Worm (Caenorhabditis elegans): Measurements from ENCODE around the gene unc-49.

The unc-49 gene

DNA sequence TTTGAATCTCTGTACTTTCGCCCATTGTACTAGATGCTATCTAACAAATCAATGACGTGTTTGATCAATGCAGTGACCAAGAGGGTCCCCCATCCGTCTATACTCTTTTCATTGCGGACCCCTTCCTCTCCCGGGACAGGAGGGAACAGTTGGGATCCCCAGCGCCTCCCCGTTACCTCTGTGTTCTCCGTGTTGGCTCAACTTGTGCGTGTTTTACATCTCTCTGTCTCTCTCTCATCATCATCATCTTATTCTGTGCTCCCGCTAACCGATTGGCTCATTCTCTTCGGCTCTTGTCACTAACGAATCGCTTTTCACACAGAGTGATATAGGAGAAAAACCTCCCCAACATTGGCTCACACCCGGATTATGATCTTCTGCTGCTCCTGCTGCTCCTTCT is at the start of gene unc-49:
TSS of gene unc-49 (plus strand) at position 240 of the 400 bp plus-strand sequence.
- TF ChIP-seq lsy-2 (tag; optimal IDR thresholded peaks at IDR 0.05): peak in 1 of 2 experiments; percentile 7
- TF ChIP-seq nhr-129 (tag; optimal IDR thresholded peaks at IDR 0.05): peak; percentile 14
- TF ChIP-seq egl-27 (tag; optimal IDR thresholded peaks at IDR 0.05): no peak
- peak; percentile 6 for TF ChIP-seq C34F6.9 (tag; optimal IDR thresholded peaks at IDR 0.05)
- TF ChIP-seq F13H6.1 (tag; optimal IDR thresholded peaks at IDR 0.05): peak; percentile 61

DNA sequence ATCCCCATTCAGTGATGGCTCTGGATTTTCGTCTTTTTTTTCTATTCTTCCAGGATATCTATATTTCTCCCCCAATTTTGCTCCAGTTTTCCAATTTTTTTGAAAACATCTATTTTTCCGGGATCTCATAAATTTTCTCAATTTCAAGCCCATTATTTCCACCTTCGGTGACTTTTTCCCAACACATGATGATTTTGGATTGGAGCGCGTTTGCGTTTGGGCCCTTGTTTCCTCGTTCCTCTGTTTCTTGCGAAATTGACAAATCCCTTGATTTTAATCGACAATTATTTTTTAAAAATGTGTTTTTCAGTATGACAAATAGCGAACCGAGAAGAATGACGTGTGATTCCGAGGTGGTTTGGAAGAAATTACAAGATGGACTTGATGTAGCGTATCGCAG is 49.6 kb upstream of the unc-49 start, which contains the start of gene cul-1:
TSS of gene cul-1 (plus strand) at position 311 of the 400 bp plus-strand sequence.
- no peak for TF ChIP-seq nhr-21 (tag; optimal IDR thresholded peaks at IDR 0.05)
- no peak for TF ChIP-seq zag-1 (tag; optimal IDR thresholded peaks at IDR 0.05)
- TF ChIP-seq C34F6.9 (tag; optimal IDR thresholded peaks at IDR 0.05): peak; percentile 53
- TF ChIP-seq nhr-23 (tag; optimal IDR thresholded peaks at IDR 0.05): no peak
- no peak for TF ChIP-seq ama-1 (optimal IDR thresholded peaks at IDR 0.05)
- TF ChIP-seq blmp-1 (tag; optimal IDR thresholded peaks at IDR 0.05; ENCODE audit: insufficient read depth): no peak
- TF ChIP-seq ztf-1 (GFP tag; conservative IDR thresholded peaks at IDR 0.05): no peak
- TF ChIP-seq lsy-2 (tag; optimal IDR thresholded peaks at IDR 0.05): no peak
- no peak for TF ChIP-seq mbf-1 (tag; optimal IDR thresholded peaks at IDR 0.05)
- TF ChIP-seq fos-1 (tag; optimal IDR thresholded peaks at IDR 0.05): no peak
- no peak for TF ChIP-seq ztf-4 (tag; optimal IDR thresholded peaks at IDR 0.05)
- TF ChIP-seq sem-4 (tag; optimal IDR thresholded peaks at IDR 0.05): no peak
- TF ChIP-seq ztf-11 (tag; optimal IDR thresholded peaks at IDR 0.05): no peak
- TF ChIP-seq lin-13 (GFP tag; optimal IDR thresholded peaks at IDR 0.05): no peak
- TF ChIP-seq nhr-25 (tag; optimal IDR thresholded peaks at IDR 0.05): no peak
- TF ChIP-seq snpc-4 (tag; optimal IDR thresholded peaks at IDR 0.05): no peak
- TF ChIP-seq elt-3 (tag; optimal IDR thresholded peaks at IDR 0.05): no peak
- no peak for TF ChIP-seq nhr-77 (tag; optimal IDR thresholded peaks at IDR 0.05)
- peak; percentile 47 for TF ChIP-seq nhr-129 (tag; optimal IDR thresholded peaks at IDR 0.05)
- no peak for TF ChIP-seq unc-39 (tag; optimal IDR thresholded peaks at IDR 0.05)
- TF ChIP-seq nhr-6 (tag; optimal IDR thresholded peaks at IDR 0.05): no peak
- TF ChIP-seq crh-2 (tag; optimal IDR thresholded peaks at IDR 0.05): no peak
- no peak for TF ChIP-seq peb-1 (tag; optimal IDR thresholded peaks at IDR 0.05)
- peak; percentile 40 for TF ChIP-seq unc-55 (GFP tag; optimal IDR thresholded peaks at IDR 0.05)
- TF ChIP-seq nhr-237 (tag; optimal IDR thresholded peaks at IDR 0.05): no peak
- no peak for TF ChIP-seq mab-5 (tag; optimal IDR thresholded peaks at IDR 0.05)
- TF ChIP-seq sma-3 (GFP tag; optimal IDR thresholded peaks at IDR 0.05): no peak
- TF ChIP-seq skn-1 (tag; optimal IDR thresholded peaks at IDR 0.05): peak; percentile 74
- no peak for TF ChIP-seq lin-39 (tag; optimal IDR thresholded peaks at IDR 0.05)
- no peak for TF ChIP-seq nhr-10 (tag; optimal IDR thresholded peaks at IDR 0.05)
- TF ChIP-seq nhr-11 (tag; optimal IDR thresholded peaks at IDR 0.05): no peak
- TF ChIP-seq elt-1 (tag; optimal IDR thresholded peaks at IDR 0.05): no peak
- no peak for TF ChIP-seq egl-27 (tag; optimal IDR thresholded peaks at IDR 0.05)
- TF ChIP-seq aly-2 (tag; optimal IDR thresholded peaks at IDR 0.05): no peak

DNA sequence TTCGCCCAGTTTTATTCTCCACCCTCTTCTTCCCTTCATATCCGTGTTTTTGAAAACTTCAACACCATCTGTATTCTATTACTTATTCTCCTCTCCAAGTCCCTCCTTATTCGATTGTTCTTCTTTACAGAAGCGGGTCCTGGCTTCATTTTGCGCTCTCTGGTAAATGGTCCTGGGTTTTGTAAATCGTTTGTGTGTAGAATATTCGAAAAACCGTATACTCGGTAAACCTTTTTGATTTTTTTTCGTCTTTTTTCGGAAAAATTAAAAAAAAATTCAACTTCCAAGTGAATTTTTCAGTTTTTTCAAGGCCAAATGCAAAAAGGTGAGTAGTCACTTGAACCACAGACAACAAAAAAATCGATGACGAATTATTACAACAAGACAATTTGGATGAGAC is 45.6 kb upstream of the unc-49 start, which contains the start of gene D2045.9:
TSS of gene D2045.9 (plus strand) at position 301 of the 400 bp plus-strand sequence.
- TF ChIP-seq unc-55 (GFP tag; optimal IDR thresholded peaks at IDR 0.05) (no peak), aly-2 (tag; optimal IDR thresholded peaks at IDR 0.05) (no peak), Y55F3AM.14 (GFP tag; optimal IDR thresholded peaks at IDR 0.05) (no peak), nhr-10 (tag; optimal IDR thresholded peaks at IDR 0.05) (no peak), nhr-25 (tag; optimal IDR thresholded peaks at IDR 0.05) (no peak), egl-27 (tag; optimal IDR thresholded peaks at IDR 0.05) (no peak), fos-1 (tag; optimal IDR thresholded peaks at IDR 0.05) (no peak), ZK546.5 (tag; optimal IDR thresholded peaks at IDR 0.05) (no peak), mab-5 (tag; optimal IDR thresholded peaks at IDR 0.05) (no peak), R02D3.7 (tag; optimal IDR thresholded peaks at IDR 0.05) (no peak), lin-11 (tag; optimal IDR thresholded peaks at IDR 0.05) (no peak), ama-1 (optimal IDR thresholded peaks at IDR 0.05) (no peak), nhr-6 (tag; optimal IDR thresholded peaks at IDR 0.05) (no peak), nhr-77 (tag; optimal IDR thresholded peaks at IDR 0.05) (no peak), ztf-4 (tag; optimal IDR thresholded peaks at IDR 0.05) (no peak), nhr-237 (tag; optimal IDR thresholded peaks at IDR 0.05) (no peak), peb-1 (tag; optimal IDR thresholded peaks at IDR 0.05) (no peak), unc-39 (tag; optimal IDR thresholded peaks at IDR 0.05) (no peak), mbf-1 (tag; optimal IDR thresholded peaks at IDR 0.05) (no peak)

Data from whole organism, L2 larva.